Fruit fly (Drosophila melanogaster) whole organism, embryonic: Measurements from ENCODE around the gene CG46462.

ENCODE experiments used
- CG12236 ChIP-seq: fragments of 200-800 bp; sonication (Bioruptor generic); optimal IDR thresholded peaks from 2 replicates; lab custom pipeline; 2016; ENCODE audit warnings: missing biosample characterization, missing genetic modification characterization
- CG14667 ChIP-seq: fragments of 200-800 bp; sonication (Bioruptor generic); IDR thresholded peaks from 2 replicates; pipeline ENCODE4 v1.3.6; 2022; ENCODE audit warnings: missing biosample characterization, missing genetic modification characterization
- CG14710 ChIP-seq: fragments of 200-800 bp; sonication (Bioruptor generic); optimal IDR thresholded peaks from 3 replicates; lab custom pipeline; 2019; ENCODE audit warnings: missing biosample characterization, mild to moderate bottlenecking, missing genetic modification characterization, moderate library complexity
- CG16813 ChIP-seq: fragments of 200-800 bp; sonication (Bioruptor generic); IDR thresholded peaks from 3 replicates; pipeline ENCODE4 v1.3.6; 2022; ENCODE audit warnings: missing biosample characterization, missing genetic modification characterization; ENCODE audit not compliant: partially characterized antibody
- CG16863 ChIP-seq: fragments of 200-800 bp; sonication (Bioruptor generic); optimal IDR thresholded peaks from 3 replicates; lab custom pipeline; 2016; ENCODE audit warnings: missing biosample characterization, missing genetic modification characterization
- CG17328 ChIP-seq: fragments of 200-800 bp; sonication (Bioruptor generic); IDR thresholded peaks from 2 replicates; pipeline ENCODE4 v1.3.6; 2022; ENCODE audit warnings: missing biosample characterization, missing genetic modification characterization
- CG17359 ChIP-seq: fragments of 200-800 bp; sonication (Bioruptor generic); optimal IDR thresholded peaks from 3 replicates; lab custom pipeline; 2018; ENCODE audit warnings: missing biosample characterization, mild to moderate bottlenecking, missing genetic modification characterization, moderate library complexity
- CG17361 ChIP-seq: fragments of 200-800 bp; sonication (Bioruptor generic); IDR thresholded peaks from 3 replicates; pipeline ENCODE4 v1.3.6; 2022; ENCODE audit warnings: missing biosample characterization, missing genetic modification characterization
- CG17829 ChIP-seq: fragments of 200-800 bp; optimal IDR thresholded peaks from 2 replicates; lab custom pipeline; 2019; ENCODE audit warnings: missing biosample characterization, mild to moderate bottlenecking, missing genetic modification characterization, moderate library complexity
- CG18764 ChIP-seq: fragments of 200-800 bp; sonication (Bioruptor generic); optimal IDR thresholded peaks from 3 replicates; lab custom pipeline; 2016; ENCODE audit warnings: missing biosample characterization, missing genetic modification characterization
- CG2199 ChIP-seq: fragments of 200-800 bp; sonication (Bioruptor generic); IDR thresholded peaks from 3 replicates; pipeline ENCODE4 v1.3.6; 2022; ENCODE audit warnings: missing biosample characterization, missing genetic modification characterization
- CG2875 ChIP-seq: fragments of 200-800 bp; sonication (Bioruptor generic); optimal IDR thresholded peaks from 2 replicates; lab custom pipeline; 2017; ENCODE audit warnings: missing biosample characterization, mild to moderate bottlenecking, missing genetic modification characterization, missing genetic modification reagents
- CG31441 ChIP-seq: fragments of 200-800 bp; sonication (Bioruptor generic); IDR thresholded peaks from 2 replicates; pipeline ENCODE4 v1.3.6; 2022; ENCODE audit warnings: missing biosample characterization, missing genetic modification characterization
- CG4282 ChIP-seq: fragments of 200-800 bp; sonication (Bioruptor generic); optimal IDR thresholded peaks from 2 replicates; lab custom pipeline; 2016; ENCODE audit warnings: missing biosample characterization, missing genetic modification characterization
- CG5245 ChIP-seq: fragments of 200-800 bp; sonication (Bioruptor generic); optimal IDR thresholded peaks from 3 replicates; lab custom pipeline; 2016; ENCODE audit warnings: missing biosample characterization, missing genetic modification characterization
- CG6254 ChIP-seq: fragments of 200-800 bp; sonication (Bioruptor generic); optimal IDR thresholded peaks from 3 replicates; lab custom pipeline; 2017; ENCODE audit warnings: mild to moderate bottlenecking, missing biosample characterization, missing genetic modification reagents, missing genetic modification characterization
- CG6813 ChIP-seq: fragments of 200-800 bp; sonication (Bioruptor generic); optimal IDR thresholded peaks from 2 replicates; lab custom pipeline; 2017; ENCODE audit warnings: missing biosample characterization, missing genetic modification characterization, mild to moderate bottlenecking, moderate library complexity, missing genetic modification reagents
- CG8281 ChIP-seq: fragments of 200-800 bp; sonication (Bioruptor generic); optimal IDR thresholded peaks from 2 replicates; lab custom pipeline; 2018; ENCODE audit warnings: missing biosample characterization, mild to moderate bottlenecking, missing genetic modification characterization, moderate library complexity
- CG8388 ChIP-seq: fragments of 200-800 bp; sonication (Bioruptor generic); optimal IDR thresholded peaks from 2 replicates; lab custom pipeline; 2019; ENCODE audit warnings: missing biosample characterization, mild to moderate bottlenecking, missing genetic modification characterization, moderate library complexity
- CG9215 ChIP-seq: fragments of 200-800 bp; sonication (Bioruptor generic); IDR thresholded peaks from 2 replicates; pipeline ENCODE4 v1.3.6; 2022; ENCODE audit warnings: missing biosample characterization, missing genetic modification characterization
- CG9932 ChIP-seq: fragments of 200-800 bp; sonication (Bioruptor generic); IDR thresholded peaks from 2 replicates; pipeline ENCODE4 v1.3.6; 2022; ENCODE audit warnings: missing biosample characterization, missing genetic modification characterization
- Hmx ChIP-seq: fragments of 200-800 bp; sonication (Bioruptor generic); optimal IDR thresholded peaks from 2 replicates; lab custom pipeline; 2016; ENCODE audit warnings: missing biosample characterization, missing genetic modification characterization
- MESR4 ChIP-seq: fragments of 200-800 bp; sonication (Bioruptor generic); optimal IDR thresholded peaks from 2 replicates; lab custom pipeline; 2018; ENCODE audit warnings: missing biosample characterization, mild to moderate bottlenecking, missing genetic modification characterization, moderate library complexity
- Max ChIP-seq: fragments of 200-800 bp; sonication (Bioruptor generic); optimal IDR thresholded peaks from 2 replicates; lab custom pipeline; 2016; ENCODE audit warnings: missing biosample characterization, mild to moderate bottlenecking, missing genetic modification characterization
- Med ChIP-seq: fragments of 200-800 bp; sonication (Bioruptor generic); peaks from one replicate; lab custom pipeline; 2016; ENCODE audit warnings: missing biosample characterization, missing genetic modification characterization, mild to moderate bottlenecking, inconsistent platforms, moderate library complexity
- Oaz ChIP-seq: fragments of 200-800 bp; sonication (Bioruptor generic); IDR thresholded peaks from 2 replicates; pipeline ENCODE4 v1.3.6; 2022; ENCODE audit warnings: missing biosample characterization, missing genetic modification characterization
- Opbp ChIP-seq: fragments of 200-800 bp; sonication (Bioruptor generic); IDR thresholded peaks from 3 replicates; pipeline ENCODE4 v1.3.6; 2022; ENCODE audit warnings: missing biosample characterization, missing genetic modification characterization; ENCODE audit not compliant: partially characterized antibody
- Optix ChIP-seq: fragments of 200-800 bp; sonication (Bioruptor generic); IDR thresholded peaks from 3 replicates; pipeline ENCODE4 v1.3.6; 2022; ENCODE audit warnings: missing biosample characterization, missing genetic modification characterization
- Scr ChIP-seq: fragments of 200-800 bp; sonication (Bioruptor generic); IDR thresholded peaks from 2 replicates; pipeline ENCODE4 v1.3.6; 2022; ENCODE audit warnings: missing biosample characterization, missing genetic modification characterization; ENCODE audit not compliant: partially characterized antibody
- Sin3A ChIP-seq: fragments of >200 bp; optimal IDR thresholded peaks from 2 replicates; lab custom pipeline; 2018
- Xrp1 ChIP-seq: fragments of 200-800 bp; sonication (Bioruptor generic); IDR thresholded peaks from 2 replicates; pipeline ENCODE4 v1.3.6; 2022; ENCODE audit warnings: missing biosample characterization, missing genetic modification characterization
- abd-A ChIP-seq: fragments of 200-800 bp; sonication (Bioruptor generic); optimal IDR thresholded peaks from 3 replicates; lab custom pipeline; 2019; ENCODE audit warnings: missing biosample characterization, mild to moderate bottlenecking, missing genetic modification characterization, moderate library complexity
- bbx ChIP-seq: fragments of 200-800 bp; sonication (Bioruptor generic); IDR thresholded peaks from 2 replicates; pipeline ENCODE4 v1.3.6; 2022; ENCODE audit warnings: missing biosample characterization, missing genetic modification characterization; ENCODE audit not compliant: partially characterized antibody
- chif ChIP-seq, 2 experiments: fragments of 200-800 bp; sonication (Bioruptor generic); optimal IDR thresholded peaks; 3 replicates each; lab custom pipeline; 2016; ENCODE audit warnings: missing biosample characterization in 2 of 2, missing genetic modification characterization in 2 of 2
- croc ChIP-seq: fragments of 200-800 bp; sonication (Bioruptor generic); conservative IDR thresholded peaks from 3 replicates; pipeline ENCODE4 v1.3.6; 2022; ENCODE audit warnings: missing biosample characterization, missing genetic modification characterization
- dpn ChIP-seq, 2 experiments: fragments of 200-800 bp; sonication (Bioruptor generic); optimal IDR thresholded peaks; 3 replicates each; lab custom pipeline; 2016; ENCODE audit warnings: missing biosample characterization in 2 of 2, missing genetic modification characterization in 2 of 2
- gem ChIP-seq: fragments of 200-800 bp; sonication (Bioruptor generic); optimal IDR thresholded peaks from 2 replicates; lab custom pipeline; 2019; ENCODE audit warnings: missing biosample characterization, mild to moderate bottlenecking, missing genetic modification characterization, moderate library complexity
- klu ChIP-seq: fragments of 200-800 bp; sonication (Bioruptor generic); IDR thresholded peaks from 2 replicates; pipeline ENCODE4 v1.3.6; 2022; ENCODE audit warnings: missing biosample characterization, missing genetic modification characterization
- maf-S ChIP-seq: fragments of 200-800 bp; sonication (Bioruptor generic); optimal IDR thresholded peaks from 2 replicates; lab custom pipeline; 2016; ENCODE audit warnings: missing biosample characterization, missing genetic modification characterization
- mld ChIP-seq: fragments of 200-800 bp; sonication (Bioruptor generic); IDR thresholded peaks from 3 replicates; pipeline ENCODE4 v1.3.6; 2022; ENCODE audit warnings: missing biosample characterization, missing genetic modification characterization; ENCODE audit not compliant: partially characterized antibody
- nmo ChIP-seq: fragments of 200-800 bp; sonication (Bioruptor generic); optimal IDR thresholded peaks from 2 replicates; lab custom pipeline; 2018; ENCODE audit warnings: missing biosample characterization, mild to moderate bottlenecking, missing genetic modification characterization, moderate library complexity
- odd ChIP-seq: fragments of 200-800 bp; sonication (Bioruptor generic); optimal IDR thresholded peaks from 2 replicates; lab custom pipeline; 2017; ENCODE audit warnings: missing biosample characterization, mild to moderate bottlenecking, missing genetic modification characterization
- psq ChIP-seq: fragments of 200-800 bp; sonication (Bioruptor generic); optimal IDR thresholded peaks from 2 replicates; lab custom pipeline; 2017; ENCODE audit warnings: missing biosample characterization, missing genetic modification characterization
- ranshi ChIP-seq: fragments of 200-800 bp; sonication (Bioruptor generic); IDR thresholded peaks from 2 replicates; pipeline ENCODE4 v1.3.6; 2022; ENCODE audit warnings: missing biosample characterization, missing genetic modification characterization
- ro ChIP-seq: fragments of 200-800 bp; sonication (Bioruptor generic); IDR thresholded peaks from 2 replicates; pipeline ENCODE4 v1.3.6; 2022; ENCODE audit warnings: missing biosample characterization, missing genetic modification characterization
- sc ChIP-seq, 3 experiments: fragments of >200 bp in 2 of 3; fragments of 200-800 bp in 1 of 3; sonication (Bioruptor generic) in 1 of 3; optimal IDR thresholded peaks; 2 replicates in 2 of 3; 3 replicates in 1 of 3; lab custom pipeline; 2017; ENCODE audit warnings: mild to moderate bottlenecking in 1 of 3, missing biosample characterization in 1 of 3, missing genetic modification characterization in 1 of 3, missing genetic modification reagents in 1 of 3
- shn ChIP-seq: fragments of 200-800 bp; sonication (Bioruptor generic); optimal IDR thresholded peaks from 3 replicates; lab custom pipeline; 2016; ENCODE audit warnings: missing biosample characterization, missing genetic modification characterization
- unc-4 ChIP-seq: fragments of 200-800 bp; sonication (Bioruptor generic); IDR thresholded peaks from 2 replicates; pipeline ENCODE4 v1.3.6; 2022; ENCODE audit warnings: missing biosample characterization, missing genetic modification characterization; ENCODE audit not compliant: partially characterized antibody
- zfh1 ChIP-seq: fragments of 200-800 bp; sonication (Bioruptor generic); IDR thresholded peaks from 3 replicates; pipeline ENCODE4 v1.3.6; 2022; ENCODE audit warnings: missing biosample characterization, missing genetic modification characterization

The CG46462 gene

dm6 chr3L:19898547-19899282 is 32.8 kb upstream of the CG46462 start (continued):
- TF ChIP-seq CG4282 (GFP tag; lab: Kevin White, UChicago): no peak
- peak; percentile 65; the same call in 1 of the 3 replicates for TF ChIP-seq CG2199 (GFP tag; lab: Robert Waterston, UW)
- TF ChIP-seq CG14667: no peak
- TF ChIP-seq Max (GFP tag; lab: Kevin White, UChicago): peak; percentile 38
- TF ChIP-seq CG6813 (GFP tag; lab: Kevin White, UChicago): peak; percentile 11
- TF ChIP-seq Hmx (GFP tag; lab: Kevin White, UChicago): no peak
- 0 out of 2 replicates have a peak, but pooled peaks have one; percentile 25 for TF ChIP-seq CG17328
- TF ChIP-seq Xrp1 (GFP tag; lab: Robert Waterston, UW): no peak
- no peak for TF ChIP-seq CG8281
- TF ChIP-seq CG9932 (GFP tag; lab: Robert Waterston, UW): no peak
- TF ChIP-seq CG14710: peak; percentile 33
- TF ChIP-seq CG2875 (GFP tag; lab: Kevin White, UChicago): peak; percentile 45
- peak; percentile 21; the same call in 1 of the 3 replicates for TF ChIP-seq croc (GFP tag; lab: Robert Waterston, UW)
- TF ChIP-seq abd-A (tag; lab: Kevin White, UChicago): no peak
- no peak for TF ChIP-seq Sin3A (lab: Kevin White, UChicago)
- peak; percentile 22 for TF ChIP-seq CG17829
- no peak for TF ChIP-seq Scr (GFP tag; lab: Robert Waterston, UW)
- TF ChIP-seq CG6254 (GFP tag; lab: Kevin White, UChicago): no peak
- TF ChIP-seq shn (GFP tag; lab: Kevin White, UChicago): no peak
- 0 out of 3 replicates have a peak, but pooled peaks have one; percentile 16 for TF ChIP-seq Opbp
- TF ChIP-seq nmo (GFP tag; lab: Kevin White, UChicago): peak; percentile 69
- TF ChIP-seq CG16863 (GFP tag; lab: Kevin White, UChicago): peak; percentile 16
- peak; percentile 52 for TF ChIP-seq CG8388 (GFP tag; lab: Kevin White, UChicago)
- TF ChIP-seq gem (tag; lab: Kevin White, UChicago): peak; percentile 78
- TF ChIP-seq CG17361: 0 out of 3 replicates have a peak, but pooled peaks have one; percentile 29
- no peak for TF ChIP-seq CG9215
- no peak for TF ChIP-seq CG16813
- no peak for TF ChIP-seq mld (GFP tag; lab: Robert Waterston, UW)
- TF ChIP-seq klu (GFP tag; lab: Robert Waterston, UW): no peak
- TF ChIP-seq MESR4 (GFP tag; lab: Kevin White, UChicago): no peak
- TF ChIP-seq Oaz: no peak
- TF ChIP-seq ro (GFP tag; lab: Robert Waterston, UW): no peak
- no peak for TF ChIP-seq ranshi
- TF ChIP-seq chif (GFP tag; optimal IDR thresholded peaks at IDR 0.05; lab: Kevin White, UChicago): peak in 1 of 2 experiments; percentile 19
- TF ChIP-seq CG18764 (GFP tag; lab: Kevin White, UChicago): no peak
- TF ChIP-seq psq (GFP tag; lab: Kevin White, UChicago): no peak
- TF ChIP-seq sc (optimal IDR thresholded peaks at IDR 0.05; lab: Kevin White, UChicago): no peak
- peak; percentile 14 for TF ChIP-seq sc (GFP tag; optimal IDR thresholded peaks at IDR 0.05; lab: Kevin White, UChicago)
- TF ChIP-seq dpn (GFP tag; optimal IDR thresholded peaks at IDR 0.05; lab: Kevin White, UChicago): peak in 1 of 2 experiments; percentile 31
- no peak for TF ChIP-seq bbx (GFP tag; lab: Robert Waterston, UW)
- no peak for TF ChIP-seq CG17359 (tag; lab: Kevin White, UChicago)
- TF ChIP-seq maf-S: no peak
- TF ChIP-seq unc-4 (GFP tag; lab: Robert Waterston, UW): no peak
- TF ChIP-seq Med: peak; percentile 55
- no peak; the same call in 1 of the 2 replicates for TF ChIP-seq CG31441 (GFP tag; lab: Robert Waterston, UW)
- no peak for TF ChIP-seq Optix (GFP tag; lab: Robert Waterston, UW)
- peak; percentile 26 for TF ChIP-seq odd (GFP tag; lab: Kevin White, UChicago)
- TF ChIP-seq CG5245 (GFP tag; lab: Kevin White, UChicago): no peak
- no peak for TF ChIP-seq zfh1 (GFP tag; lab: Robert Waterston, UW)
- no peak for TF ChIP-seq CG12236 (GFP tag; lab: Kevin White, UChicago)
